Worm (Caenorhabditis elegans) whole organism, L1 larva: ENCODE results near the gene W08F4.13.
"Not testable (repeated sequence)": the region's sequence is repeated elsewhere in the genome, so short reads cannot be mapped to it uniquely, and the experiment has no call there.

ENCODE experiments used
- C34B4.2 ChIP-seq: sonication (generic microtip); optimal IDR thresholded peaks from 2 replicates; lab custom pipeline; 2017; ENCODE audit warnings: mild to moderate bottlenecking, missing genetic modification characterization, missing compliant biosample characterization
- Y116A8C.19 ChIP-seq: sonication (generic microtip); optimal IDR thresholded peaks from 2 replicates; lab custom pipeline; 2016; ENCODE audit warnings: missing compliant biosample characterization, missing genetic modification characterization, borderline replicate concordance
- aha-1 ChIP-seq: fragments of 150-350 bp; optimal IDR thresholded peaks from 2 replicates; lab custom pipeline; 2014; ENCODE audit warnings: missing biosample characterization, missing genetic modification characterization
- ama-1 ChIP-seq: fragments of 150-350 bp; optimal IDR thresholded peaks from 2 replicates; lab custom pipeline; 2014
- ceh-8 ChIP-seq: fragments of 200-800 bp; sonication (Bioruptor generic); optimal IDR thresholded peaks from 2 replicates; lab custom pipeline; 2018; ENCODE audit warnings: mild to moderate bottlenecking, missing genetic modification characterization, moderate library complexity, missing compliant biosample characterization
- ceh-88 ChIP-seq: fragments of 200-800 bp; sonication (Bioruptor generic); IDR thresholded peaks from 2 replicates; pipeline ENCODE4 v1.3.6; 2022; ENCODE audit warnings: missing genetic modification characterization, missing compliant biosample characterization
- dsc-1 ChIP-seq: sonication (generic microtip); optimal IDR thresholded peaks from 2 replicates; lab custom pipeline; 2016; ENCODE audit warnings: mild to moderate bottlenecking, missing genetic modification characterization, missing compliant biosample characterization
- efl-1 ChIP-seq, 4 experiments: fragments of 150-350 bp; optimal IDR thresholded peaks in 3 of 4; peaks in 1 of 4; 1 replicate in 1 of 4; 2 replicates in 3 of 4; lab custom pipeline; 2014; ENCODE audit warnings: missing biosample characterization in 2 of 4, missing genetic modification characterization in 2 of 4, missing genetic modification reagents in 2 of 4
- efl-3 ChIP-seq: fragments of 200-800 bp; sonication (Bioruptor generic); optimal IDR thresholded peaks from 2 replicates; lab custom pipeline; 2018; ENCODE audit warnings: mild to moderate bottlenecking, missing genetic modification characterization, missing compliant biosample characterization
- egl-13 ChIP-seq: sonication (generic microtip); optimal IDR thresholded peaks from 2 replicates; lab custom pipeline; 2016; ENCODE audit warnings: missing genotype, missing genetic modification reagents, missing genetic modification characterization, missing compliant biosample characterization
- ets-5 ChIP-seq: fragments of 200-800 bp; sonication (Bioruptor generic); IDR thresholded peaks from 2 replicates; pipeline ENCODE4 v1.3.6; 2022; ENCODE audit warnings: missing genetic modification characterization, missing compliant biosample characterization
- grh-1 ChIP-seq: fragments of 200-800 bp; sonication (Bioruptor generic); IDR thresholded peaks from 2 replicates; pipeline ENCODE4 v1.3.6; 2022; ENCODE audit warnings: missing genetic modification reagents, missing genetic modification characterization, missing compliant biosample characterization
- hlh-4 ChIP-seq: sonication (generic microtip); optimal IDR thresholded peaks from 2 replicates; lab custom pipeline; 2016; ENCODE audit warnings: mild to moderate bottlenecking, missing genetic modification characterization, missing compliant biosample characterization
- hpl-2 ChIP-seq: fragments of 150-350 bp; optimal IDR thresholded peaks from 2 replicates; lab custom pipeline; 2014; ENCODE audit warnings: missing biosample characterization, missing genetic modification reagents, missing genetic modification characterization
- isw-1 ChIP-seq: fragments of 200-800 bp; sonication (Bioruptor generic); IDR thresholded peaks from 2 replicates; pipeline ENCODE4 v1.3.6; 2022; ENCODE audit warnings: missing genetic modification characterization, missing compliant biosample characterization
- jun-1 ChIP-seq: fragments of 150-350 bp; optimal IDR thresholded peaks from 2 replicates; lab custom pipeline; 2014; ENCODE audit warnings: missing biosample characterization, missing genetic modification reagents, missing genetic modification characterization
- lin-13 ChIP-seq: fragments of 150-350 bp; optimal IDR thresholded peaks from 2 replicates; lab custom pipeline; 2014; ENCODE audit warnings: missing biosample characterization, missing genetic modification reagents, missing genetic modification characterization
- lin-14 ChIP-seq: fragments of 200-800 bp; sonication (Bioruptor generic); optimal IDR thresholded peaks from 2 replicates; lab custom pipeline; 2018; ENCODE audit warnings: mild to moderate bottlenecking, missing genetic modification characterization, moderate library complexity, missing compliant biosample characterization
- lin-15B ChIP-seq: fragments of 150-350 bp; sonication (generic microtip); optimal IDR thresholded peaks from 3 replicates; lab custom pipeline; 2014; ENCODE audit warnings: missing biosample characterization, missing genetic modification characterization
- lin-35 ChIP-seq, 2 experiments: fragments of 150-350 bp; optimal IDR thresholded peaks; 2 replicates each; lab custom pipeline; 2014; ENCODE audit warnings: missing biosample characterization in 2 of 2, missing genetic modification characterization in 2 of 2, missing genetic modification reagents in 2 of 2
- lir-3 ChIP-seq: sonication (generic microtip); optimal IDR thresholded peaks from 2 replicates; lab custom pipeline; 2016; ENCODE audit warnings: mild to moderate bottlenecking, missing genetic modification characterization, moderate library complexity, missing compliant biosample characterization; ENCODE audit not compliant: poor library complexity
- mab-9 ChIP-seq: fragments of 200-800 bp; sonication (Bioruptor generic); IDR thresholded peaks from 2 replicates; pipeline ENCODE4 v1.3.6; 2022; ENCODE audit warnings: missing genetic modification reagents, missing genetic modification characterization, missing compliant biosample characterization
- mdl-1 ChIP-seq, 2 experiments: fragments of 150-350 bp; optimal IDR thresholded peaks; 2 replicates each; lab custom pipeline; 2014 to 2017; ENCODE audit warnings: missing biosample characterization in 2 of 2, missing genetic modification characterization in 2 of 2, inconsistent platforms in 1 of 2
- mef-2 ChIP-seq: fragments of 150-350 bp; optimal IDR thresholded peaks from 2 replicates; lab custom pipeline; 2014; ENCODE audit warnings: missing biosample characterization, missing genetic modification characterization
- nhr-11 ChIP-seq: fragments of 150-350 bp; optimal IDR thresholded peaks from 2 replicates; lab custom pipeline; 2014; ENCODE audit warnings: missing biosample characterization, missing genetic modification characterization
- nhr-19 ChIP-seq: fragments of 200-800 bp; sonication (Bioruptor generic); conservative IDR thresholded peaks from 2 replicates; pipeline ENCODE4 v1.3.6; 2022; ENCODE audit warnings: missing genetic modification characterization, missing compliant biosample characterization
- nhr-237 ChIP-seq: fragments of 150-350 bp; optimal IDR thresholded peaks from 2 replicates; lab custom pipeline; 2014; ENCODE audit warnings: missing biosample characterization, missing genetic modification characterization
- nhr-28 ChIP-seq: fragments of 150-350 bp; optimal IDR thresholded peaks from 2 replicates; lab custom pipeline; 2014; ENCODE audit warnings: missing biosample characterization, missing genetic modification characterization
- nhr-47 ChIP-seq: sonication (generic microtip); optimal IDR thresholded peaks from 2 replicates; lab custom pipeline; 2016; ENCODE audit warnings: mild to moderate bottlenecking, missing genetic modification characterization, moderate library complexity, missing compliant biosample characterization
- nhr-71 ChIP-seq: sonication (generic microtip); optimal IDR thresholded peaks from 2 replicates; lab custom pipeline; 2016; ENCODE audit warnings: mild to moderate bottlenecking, missing genetic modification characterization, moderate library complexity, missing compliant biosample characterization
- nhr-84 ChIP-seq: sonication (generic microtip); optimal IDR thresholded peaks from 2 replicates; lab custom pipeline; 2017; ENCODE audit warnings: missing biosample characterization, missing genetic modification characterization
- nhr-85 ChIP-seq: sonication (generic microtip); peaks from one replicate; lab custom pipeline; 2016; ENCODE audit warnings: missing genetic modification characterization, inconsistent platforms, missing compliant biosample characterization
- nhr-90 ChIP-seq: sonication (generic microtip); optimal IDR thresholded peaks from 2 replicates; lab custom pipeline; 2016; ENCODE audit warnings: mild to moderate bottlenecking, missing genetic modification characterization, missing compliant biosample characterization; ENCODE audit not compliant: poor library complexity
- pqm-1 ChIP-seq: sonication (generic microtip); optimal IDR thresholded peaks from 3 replicates; lab custom pipeline; 2017; ENCODE audit warnings: missing biosample characterization, missing genetic modification characterization
- skn-1 ChIP-seq: fragments of 150-350 bp; optimal IDR thresholded peaks from 2 replicates; lab custom pipeline; 2014; ENCODE audit warnings: missing biosample characterization, missing genetic modification characterization
- snpc-4 ChIP-seq: fragments of 150-350 bp; optimal IDR thresholded peaks from 2 replicates; lab custom pipeline; 2014; ENCODE audit warnings: missing biosample characterization, missing genetic modification characterization
- snu-23 ChIP-seq: sonication (generic microtip); optimal IDR thresholded peaks from 2 replicates; lab custom pipeline; 2016; ENCODE audit warnings: missing genetic modification characterization, missing compliant biosample characterization
- tlp-1 ChIP-seq: fragments of 150-350 bp; optimal IDR thresholded peaks from 2 replicates; lab custom pipeline; 2014; ENCODE audit warnings: missing biosample characterization, missing genetic modification characterization
- unc-130 ChIP-seq: fragments of 150-350 bp; optimal IDR thresholded peaks from 2 replicates; lab custom pipeline; 2017; ENCODE audit warnings: missing biosample characterization, missing genetic modification characterization, inconsistent platforms
- xbp-1 ChIP-seq: sonication (generic microtip); optimal IDR thresholded peaks from 2 replicates; lab custom pipeline; 2016; ENCODE audit warnings: missing genetic modification characterization, missing compliant biosample characterization
- zag-1 ChIP-seq: fragments of 150-350 bp; optimal IDR thresholded peaks from 2 replicates; lab custom pipeline; 2014; ENCODE audit warnings: missing biosample characterization, missing genetic modification characterization
- ztf-4 ChIP-seq: fragments of 150-350 bp; optimal IDR thresholded peaks from 2 replicates; lab custom pipeline; 2014; ENCODE audit warnings: missing biosample characterization, missing genetic modification characterization

W08F4.13 gene

DNA sequence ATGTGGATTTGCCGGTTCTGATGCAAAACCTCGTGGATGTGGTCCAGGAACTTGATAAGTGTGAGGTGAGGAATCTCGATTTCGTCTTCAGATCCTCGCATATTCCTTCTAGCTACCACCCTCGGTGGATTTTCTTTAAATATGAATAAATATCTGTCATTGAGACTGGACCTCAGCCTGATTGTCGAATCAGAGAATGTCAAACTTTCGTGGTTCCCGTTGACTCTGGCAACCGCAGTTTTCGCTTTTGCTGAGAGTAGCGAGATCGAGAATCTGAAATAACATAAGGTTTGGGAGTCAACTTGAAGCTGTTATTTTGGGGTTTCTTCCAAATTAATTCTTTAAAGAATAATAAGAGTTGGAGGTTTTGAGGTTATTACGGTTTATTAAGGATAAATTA, 1.9 kb upstream of the W08F4.13 start, which contains the start of gene fbxb-14:
Gene fbxb-14 (minus strand): TSS at position 101 of the 400 bp plus-strand sequence.
- TF ChIP-seq nhr-11 (tag; lab: Kevin White, UChicago) (no peak), C34B4.2 (tag; lab: Kevin White, UChicago) (no peak), ceh-8 (GFP tag; lab: Kevin White, UChicago) (no peak), nhr-71 (tag; lab: Kevin White, UChicago) (no peak), nhr-47 (no peak), aha-1 (tag; lab: Kevin White, UChicago) (no peak), lin-35 (GFP tag; optimal IDR thresholded peaks at IDR 0.05; lab: Kevin White, UChicago) (no peak), jun-1 (tag; lab: Kevin White, UChicago) (no peak), lir-3 (no peak), mef-2 (tag; lab: Kevin White, UChicago) (no peak), hlh-4 (no peak), egl-13 (tag; lab: Kevin White, UChicago) (no peak), lin-14 (GFP tag; lab: Kevin White, UChicago) (no peak)

ce11 chrII:587533-587932, 2.9 kb downstream of the W08F4.13 start, which contains the start of gene fbxb-34:
TSS of gene fbxb-34 (plus strand) at chrII:587833.
- TF ChIP-seq efl-3 (GFP tag; lab: Kevin White, UChicago) (no peak), mab-9 (GFP tag; lab: Robert Waterston, UW) (no peak), ama-1 (lab: Kevin White, UChicago) (no peak), ets-5 (GFP tag; lab: Robert Waterston, UW) (no peak), tlp-1 (tag; lab: Kevin White, UChicago) (no peak), Y116A8C.19 (no peak), nhr-19 (no peak), nhr-84 (no peak), lin-13 (GFP tag; lab: Kevin White, UChicago) (no peak), jun-1 (tag; lab: Kevin White, UChicago) (no peak), nhr-85 (tag; lab: Kevin White, UChicago) (no peak), unc-130 (tag; lab: Kevin White, UChicago) (no peak), lin-15B (no peak), pqm-1 (tag; lab: Kevin White, UChicago) (no peak), isw-1 (GFP tag; lab: Robert Waterston, UW) (no peak)

ce11 chrII:591110-591509, 6.5 kb downstream of the W08F4.13 start, which contains the start of gene W08F4.10:
TSS of gene W08F4.10 (minus strand) at chrII:591210.
- TF ChIP-seq zag-1 (tag; lab: Kevin White, UChicago) = no peak
- no peak for TF ChIP-seq efl-1 (optimal IDR thresholded peaks at IDR 0.05; lab: Kevin White, UChicago)
- TF ChIP-seq efl-1 (GFP tag; optimal IDR thresholded peaks at IDR 0.05 in 1 of 2; lab: Kevin White, UChicago) = peak in 1 of 2 experiments; percentile 13

DNA sequence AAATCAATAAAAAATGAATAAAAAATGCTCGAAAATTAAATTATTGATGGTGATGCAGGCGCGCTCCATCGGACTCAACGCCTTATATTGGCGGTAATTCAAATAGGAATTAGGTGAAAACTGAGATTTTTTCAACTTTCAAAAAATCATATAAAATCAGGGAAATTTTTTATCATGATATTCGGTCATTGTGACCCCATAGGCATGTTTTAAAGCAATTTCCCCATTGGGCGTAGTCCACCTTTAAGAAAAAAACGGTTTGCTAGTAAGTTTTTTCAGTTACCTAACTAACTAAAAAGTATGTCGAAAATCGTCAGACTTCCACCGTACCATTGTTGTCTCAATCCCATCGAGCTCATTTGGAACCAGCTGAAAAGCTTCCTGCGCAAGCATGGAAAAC, 8.6 kb downstream of the W08F4.13 start, which contains the start of gene W08F4.1:
Gene W08F4.1 (plus strand): TSS at position 301 of the 400 bp plus-strand sequence.
- TF ChIP-seq hpl-2; nhr-71 (tag; lab: Kevin White, UChicago); snu-23 (GFP tag; lab: Kevin White, UChicago): not testable (repeated sequence)

- TF ChIP-seq efl-1 (optimal IDR thresholded peaks at IDR 0.05; lab: Kevin White, UChicago) (no peak), efl-1 (GFP tag; optimal IDR thresholded peaks at IDR 0.05 in 1 of 2; lab: Kevin White, UChicago) (peak in 1 of 2 experiments; percentile 49), nhr-28 (tag; lab: Kevin White, UChicago) (no peak)
Observed at ce11 chrII:596702-597101, 12.1 kb downstream of the W08F4.13 start.

ce11 chrII:601305-601704, 16.7 kb downstream of the W08F4.13 start:
- TF ChIP-seq lir-3 = peak; percentile 31
- peak; percentile 71 for TF ChIP-seq nhr-71 (tag; lab: Kevin White, UChicago)
- no peak for TF ChIP-seq unc-130 (tag; lab: Kevin White, UChicago)
- TF ChIP-seq grh-1 (GFP tag; lab: Robert Waterston, UW) = no peak
- TF ChIP-seq mdl-1 (tag; optimal IDR thresholded peaks at IDR 0.05; lab: Kevin White, UChicago) = peak in 1 of 2 experiments; percentile 44
- TF ChIP-seq dsc-1 (tag; lab: Kevin White, UChicago) = peak; percentile 4
- TF ChIP-seq xbp-1 (tag; lab: Kevin White, UChicago) = peak; percentile 34
- TF ChIP-seq C34B4.2 (tag; lab: Kevin White, UChicago) = no peak
- peak; percentile 10 for TF ChIP-seq nhr-90 (tag; lab: Kevin White, UChicago)
- TF ChIP-seq snpc-4 (tag; lab: Kevin White, UChicago) = no peak
- TF ChIP-seq ztf-4 (tag; lab: Kevin White, UChicago) = no peak
- TF ChIP-seq hpl-2 = no peak
- TF ChIP-seq skn-1 (tag; lab: Kevin White, UChicago) = peak; percentile 45
- no peak for TF ChIP-seq efl-3 (GFP tag; lab: Kevin White, UChicago)
- no peak for TF ChIP-seq nhr-237
- TF ChIP-seq ceh-88 (GFP tag; lab: Robert Waterston, UW) = no peak
- TF ChIP-seq nhr-19 = peak; percentile 12; the same call in 1 of the 2 replicates
- TF ChIP-seq egl-13 (tag; lab: Kevin White, UChicago) = peak; percentile 35
- TF ChIP-seq nhr-11 (tag; lab: Kevin White, UChicago) = peak; percentile 6
